Worm (Caenorhabditis elegans): ENCODE results near the gene ZK218.11.

DNA sequence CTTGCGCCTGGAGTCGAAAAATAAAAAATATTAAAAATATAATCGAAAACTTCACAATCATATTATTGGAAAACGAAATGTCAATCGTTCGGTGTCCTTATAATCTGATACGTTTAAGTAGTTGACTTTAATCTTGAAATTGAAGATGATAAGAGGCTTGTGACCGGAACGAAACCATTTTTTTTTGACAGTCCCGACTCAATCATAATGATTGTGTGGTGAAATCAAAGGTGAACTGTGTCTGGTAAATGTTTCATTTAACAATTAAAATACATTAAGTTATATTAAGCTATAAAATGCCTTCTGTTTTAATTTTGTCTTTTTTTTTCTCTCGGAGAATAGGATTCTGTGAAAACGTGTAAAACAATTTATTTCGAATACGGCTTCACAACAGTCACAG is 30.3 kb downstream of the ZK218.11 start, which contains the start of gene T05E12.3:
- TF ChIP-seq W03F9.2 (tag; optimal IDR thresholded peaks at IDR 0.05) (no peak), him-1 (tag; optimal IDR thresholded peaks at IDR 0.05) (no peak), dao-5 (tag; optimal IDR thresholded peaks at IDR 0.05) (no peak)

Data from whole organism, L4/young adult.